Worm (Caenorhabditis elegans) whole organism, L4 larva: ENCODE results near the gene F45G2.8.
"Not testable (repeated sequence)": the region's sequence is repeated elsewhere in the genome, so short reads cannot be mapped to it uniquely, and the experiment has no call there.

ENCODE experiments used
- aly-2 ChIP-seq: sonication (generic microtip); optimal IDR thresholded peaks from 2 replicates; lab custom pipeline; 2018; ENCODE audit warnings: missing biosample characterization, missing genetic modification characterization
- ama-1 ChIP-seq: fragments of 150-350 bp; optimal IDR thresholded peaks from 2 replicates; lab custom pipeline; 2014; ENCODE audit warnings: inconsistent platforms, mixed read lengths
- ceh-44 ChIP-seq: fragments of 200-800 bp; sonication (Bioruptor generic); IDR thresholded peaks from 2 replicates; pipeline ENCODE4 v1.3.6; 2022; ENCODE audit warnings: missing genetic modification reagents, missing genetic modification characterization, missing compliant biosample characterization
- fos-1 ChIP-seq: fragments of 150-350 bp; optimal IDR thresholded peaks from 2 replicates; lab custom pipeline; 2014; ENCODE audit warnings: missing biosample characterization, missing genetic modification characterization
- lir-3 ChIP-seq: sonication (generic microtip); optimal IDR thresholded peaks from 2 replicates; lab custom pipeline; 2016; ENCODE audit warnings: mild to moderate bottlenecking, missing genetic modification characterization, missing compliant biosample characterization
- pqm-1 ChIP-seq: sonication (generic microtip); optimal IDR thresholded peaks from 2 replicates; lab custom pipeline; 2017; ENCODE audit warnings: missing biosample characterization, missing genetic modification characterization
- unc-62 ChIP-seq, 3 experiments: fragments of 150-350 bp in 1 of 3; sonication (generic microtip); optimal IDR thresholded peaks in 2 of 3; peaks in 1 of 3; 1 replicate in 1 of 3; 2 replicates in 2 of 3; lab custom pipeline; 2014 to 2017; ENCODE audit warnings: missing biosample characterization in 3 of 3, missing genetic modification characterization in 3 of 3, missing genetic modification reagents in 3 of 3, missing genotype in 1 of 3
- zip-2 ChIP-seq: fragments of 150-350 bp; optimal IDR thresholded peaks from 2 replicates; lab custom pipeline; 2014; ENCODE audit warnings: missing biosample characterization, missing genetic modification characterization

ce11 chrIII:13448235-13448634 lies 12.8 kb upstream of the F45G2.8 start:
- not testable (repeated sequence) for TF ChIP-seq zip-2 (tag; lab: Kevin White, UChicago); unc-62 (GFP tag; optimal IDR thresholded peaks at IDR 0.05 in 1 of 2; lab: Kevin White, UChicago); unc-62 (tag; optimal IDR thresholded peaks at IDR 0.05; lab: Kevin White, UChicago); aly-2 (tag; lab: Kevin White, UChicago); lir-3; fos-1 (tag; lab: Kevin White, UChicago); ama-1 (lab: Kevin White, UChicago); ceh-44 (GFP tag; lab: Robert Waterston, UW); pqm-1 (tag; lab: Kevin White, UChicago)
